Fruit fly (Drosophila melanogaster): ENCODE data around the gene CG15260.

Gene CG15260

DNA sequence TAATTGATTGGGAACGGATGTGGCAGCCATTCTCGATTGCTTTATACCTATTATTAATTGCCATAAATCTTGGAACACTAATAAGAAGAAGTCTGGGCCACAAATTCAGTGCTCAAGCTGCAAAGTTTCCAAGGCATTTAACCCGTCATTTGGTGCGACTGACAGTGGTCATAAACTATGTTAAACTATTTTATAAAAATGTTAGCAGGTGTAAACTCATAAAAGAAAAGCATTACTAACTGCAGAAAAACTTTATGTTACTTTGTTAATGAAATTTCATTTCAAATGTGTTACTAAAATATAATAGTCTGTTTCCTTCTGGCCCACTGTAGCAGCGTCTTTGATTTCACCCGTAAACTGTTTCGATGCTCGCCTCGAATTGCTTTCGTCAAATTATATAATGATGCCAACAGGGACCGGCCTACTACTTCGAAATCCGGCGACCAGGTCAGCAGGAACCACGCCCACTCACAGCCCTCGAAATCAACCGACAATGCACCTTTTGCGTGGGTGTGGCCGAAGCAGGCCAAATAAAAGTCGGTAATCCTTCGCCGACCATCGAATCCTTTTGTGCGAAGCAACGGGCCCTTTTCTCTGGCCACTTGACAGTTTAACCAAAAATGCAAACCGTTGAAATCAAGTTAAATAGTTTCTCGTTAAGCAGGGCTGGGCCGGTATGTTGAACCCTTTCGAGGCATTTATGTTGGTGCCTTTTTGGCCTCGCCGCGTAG, 33.7 kb upstream of the CG15260 start (continued):
- TF ChIP-seq CG6683 (GFP tag; optimal IDR thresholded peaks at IDR 0.05) (no peak), CG13296 (GFP tag; optimal IDR thresholded peaks at IDR 0.05) (no peak), gfzf (GFP tag; optimal IDR thresholded peaks at IDR 0.05) (no peak), da (GFP tag; optimal IDR thresholded peaks at IDR 0.05) (no peak), CG18011 (GFP tag; optimal IDR thresholded peaks at IDR 0.05) (no peak), Pdp1 (GFP tag; optimal IDR thresholded peaks at IDR 0.05) (peak in 1 of 2 experiments; percentile 46), otp (GFP tag; IDR thresholded peaks at IDR 0.05) (no peak), bsh (GFP tag; optimal IDR thresholded peaks at IDR 0.05) (peak in 1 of 2 experiments; percentile 15), knrl (GFP tag; IDR thresholded peaks at IDR 0.05; ENCODE audit: partially characterized antibody) (no peak), pum (GFP tag; optimal IDR thresholded peaks at IDR 0.05) (no peak), lbe (GFP tag; optimal IDR thresholded peaks at IDR 0.05) (no peak), Rfx (GFP tag; IDR thresholded peaks at IDR 0.05) (no peak), CG16863 (GFP tag; optimal IDR thresholded peaks at IDR 0.05) (no peak), fd102C (GFP tag; optimal IDR thresholded peaks at IDR 0.05) (no peak), bbx (GFP tag; IDR thresholded peaks at IDR 0.05; ENCODE audit: partially characterized antibody) (no peak), Ravus (GFP tag; IDR thresholded peaks at IDR 0.05) (no peak), kay (GFP tag; optimal IDR thresholded peaks at IDR 0.05) (no peak), CG15011 (GFP tag; optimal IDR thresholded peaks at IDR 0.05) (no peak), sens (GFP tag) (peak; percentile 76), insv (GFP tag; optimal IDR thresholded peaks at IDR 0.05) (no peak), CG15696 (tag; optimal IDR thresholded peaks at IDR 0.05) (no peak), CG10431 (GFP tag; optimal IDR thresholded peaks at IDR 0.05) (no peak), z (GFP tag; IDR thresholded peaks at IDR 0.05) (no peak), HHEX (GFP tag; optimal IDR thresholded peaks at IDR 0.05) (no peak), pnt (GFP tag; optimal IDR thresholded peaks at IDR 0.05) (no peak), B-H1 (GFP tag; IDR thresholded peaks at IDR 0.05) (no peak), CG10462 (GFP tag; optimal IDR thresholded peaks at IDR 0.05) (no peak), dysf (GFP tag; IDR thresholded peaks at IDR 0.05) (no peak), CG2712 (tag; optimal IDR thresholded peaks at IDR 0.05) (peak; percentile 12), psq (GFP tag; optimal IDR thresholded peaks at IDR 0.05) (no peak), ase (GFP tag; IDR thresholded peaks at IDR 0.05) (no peak), CG7745 (tag; optimal IDR thresholded peaks at IDR 0.05) (no peak), CG7963 (GFP tag; IDR thresholded peaks at IDR 0.05; ENCODE audit: partially characterized antibody) (no peak), Spps (tag; optimal IDR thresholded peaks at IDR 0.05) (no peak), CG8944 (GFP tag; optimal IDR thresholded peaks at IDR 0.05) (no peak), CG2116 (GFP tag; optimal IDR thresholded peaks at IDR 0.05) (no peak), tll (GFP tag; optimal IDR thresholded peaks at IDR 0.05) (peak in 1 of 2 experiments; percentile 99), CG11247 (GFP tag; IDR thresholded peaks at IDR 0.05) (no peak), CG3065 (GFP tag; optimal IDR thresholded peaks at IDR 0.05) (no peak), CG18619 (GFP tag; optimal IDR thresholded peaks at IDR 0.05) (no peak), Med (GFP tag) (peak; percentile 52), CG13894 (tag; optimal IDR thresholded peaks at IDR 0.05) (no peak), CG8924 (tag; optimal IDR thresholded peaks at IDR 0.05) (no peak), CG2120 (GFP tag; optimal IDR thresholded peaks at IDR 0.05) (no peak), CG4617 (GFP tag; optimal IDR thresholded peaks at IDR 0.05; ENCODE audit: borderline replicate concordance) (no peak), CG10979 (tag; optimal IDR thresholded peaks at IDR 0.05) (peak; percentile 0), CG10366 (GFP tag; IDR thresholded peaks at IDR 0.05) (no peak), CG8388 (GFP tag; optimal IDR thresholded peaks at IDR 0.05) (no peak), dimm (GFP tag; IDR thresholded peaks at IDR 0.05) (no peak)

Data from whole organism, embryonic.